Worm (Caenorhabditis elegans): ENCODE data around the gene cfap-20.

DNA sequence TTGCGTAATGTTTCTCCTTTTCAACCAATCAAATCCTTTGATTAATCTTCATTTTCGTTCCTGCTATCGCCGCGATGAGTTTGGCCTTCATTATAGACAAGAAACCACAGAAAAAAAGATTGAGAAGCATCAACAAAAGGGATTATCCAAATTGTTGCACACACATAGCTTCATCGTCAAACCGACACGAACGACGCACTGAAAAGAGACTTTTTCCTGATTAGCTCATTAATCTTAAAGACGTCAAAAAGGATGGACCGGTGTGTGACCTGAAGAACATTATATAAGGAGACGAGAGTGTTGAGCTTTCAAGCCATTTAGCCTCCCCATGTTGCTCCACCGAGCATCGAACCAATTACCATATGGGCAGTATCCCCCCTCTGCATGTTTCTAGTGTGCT lies 32.5 kb upstream of the cfap-20 start:
- no peak for TF ChIP-seq pbrm-1 (GFP tag; IDR thresholded peaks at IDR 0.05)
- no peak for TF ChIP-seq F49E8.2 (tag; optimal IDR thresholded peaks at IDR 0.05; ENCODE audit: insufficient read depth)
- no peak for TF ChIP-seq ama-1 (optimal IDR thresholded peaks at IDR 0.05)
- no peak for TF ChIP-seq ama-1 (GFP tag; optimal IDR thresholded peaks at IDR 0.05)
- no peak for TF ChIP-seq lag-1 (GFP tag; IDR thresholded peaks at IDR 0.05)
- no peak for TF ChIP-seq C06A6.2 (GFP tag; conservative IDR thresholded peaks at IDR 0.05)
- no peak for TF ChIP-seq dpff-1 (tag; optimal IDR thresholded peaks at IDR 0.05)
- TF ChIP-seq unc-62 (GFP tag; optimal IDR thresholded peaks at IDR 0.05), result no peak

Data from whole organism, young adult.